Worm (Caenorhabditis elegans): Measurements from ENCODE around the gene K08D8.7.

ce11 chrIV:12854372-12855114 lies 42.1 kb upstream of the K08D8.7 start:
- TF ChIP-seq unc-62 (GFP tag; optimal IDR thresholded peaks at IDR 0.05) (no peak), dpl-1 (GFP tag; optimal IDR thresholded peaks at IDR 0.05) (no peak), atf-7 (tag; optimal IDR thresholded peaks at IDR 0.05) (no peak), F57A8.1 (GFP tag; optimal IDR thresholded peaks at IDR 0.05) (no peak), snpc-4 (GFP tag; optimal IDR thresholded peaks at IDR 0.05) (no peak), snpc-4 (tag; optimal IDR thresholded peaks at IDR 0.05) (peak in 1 of 4 experiments; percentile 10)

Measured in whole organism, young adult.